Worm (Caenorhabditis elegans) whole organism, L4 larva: Measurements from ENCODE around the gene his-62.

Experiments used
- F26F4.8 ChIP-seq: fragments of 200-800 bp; sonication (Bioruptor generic); conservative IDR thresholded peaks from 2 replicates; pipeline ENCODE4 v1.3.6; 2022; ENCODE audit warnings: missing genetic modification characterization, missing compliant biosample characterization
- F37D6.2 ChIP-seq: sonication (generic microtip); optimal IDR thresholded peaks from 2 replicates; lab custom pipeline; 2016; ENCODE audit warnings: mild to moderate bottlenecking, missing genetic modification characterization, missing compliant biosample characterization
- F49E8.2 ChIP-seq: sonication (generic microtip); optimal IDR thresholded peaks from 2 replicates; lab custom pipeline; 2016; ENCODE audit warnings: missing compliant biosample characterization, mild to moderate bottlenecking, missing genetic modification characterization, borderline replicate concordance
- T20F7.1 ChIP-seq: fragments of 200-800 bp; sonication (Bioruptor generic); optimal IDR thresholded peaks from 2 replicates; lab custom pipeline; 2018; ENCODE audit warnings: mild to moderate bottlenecking, missing genetic modification characterization, missing compliant biosample characterization
- Y48G9A.11 ChIP-seq: fragments of 200-800 bp; sonication (Bioruptor generic); IDR thresholded peaks from 2 replicates; pipeline ENCODE4 v1.3.6; 2022; ENCODE audit warnings: missing genetic modification reagents, missing genetic modification characterization, missing compliant biosample characterization
- Y5F2A.4 ChIP-seq: fragments of 200-800 bp; sonication (Bioruptor generic); optimal IDR thresholded peaks from 2 replicates; lab custom pipeline; 2018; ENCODE audit warnings: mild to moderate bottlenecking, missing genetic modification characterization, missing compliant biosample characterization
- ZK337.2 ChIP-seq: fragments of 200-800 bp; sonication (Bioruptor generic); IDR thresholded peaks from 2 replicates; pipeline ENCODE4 v1.3.6; 2022; ENCODE audit warnings: missing genetic modification reagents, missing genetic modification characterization, missing compliant biosample characterization
- ceh-20 ChIP-seq: fragments of 200-800 bp; sonication (Bioruptor generic); IDR thresholded peaks from 2 replicates; pipeline ENCODE4 v1.3.6; 2022; ENCODE audit warnings: missing genetic modification reagents, missing genetic modification characterization, missing compliant biosample characterization
- ceh-44 ChIP-seq: fragments of 200-800 bp; sonication (Bioruptor generic); IDR thresholded peaks from 2 replicates; pipeline ENCODE4 v1.3.6; 2022; ENCODE audit warnings: missing genetic modification reagents, missing genetic modification characterization, missing compliant biosample characterization
- ceh-82 ChIP-seq: sonication (generic microtip); optimal IDR thresholded peaks from 2 replicates; lab custom pipeline; 2017; ENCODE audit warnings: missing biosample characterization, missing genetic modification characterization
- ces-1 ChIP-seq: fragments of 150-350 bp; sonication (generic microtip); optimal IDR thresholded peaks from 4 replicates; lab custom pipeline; 2014; ENCODE audit warnings: missing biosample characterization, missing genetic modification reagents, missing genetic modification characterization
- daf-19 ChIP-seq: fragments of 200-800 bp; sonication (Bioruptor generic); conservative IDR thresholded peaks from 2 replicates; pipeline ENCODE4 v1.3.6; 2022; ENCODE audit warnings: missing genetic modification characterization, missing compliant biosample characterization
- dmd-6 ChIP-seq: fragments of 200-800 bp; sonication (Bioruptor generic); IDR thresholded peaks from 2 replicates; pipeline ENCODE4 v1.3.6; 2022; ENCODE audit warnings: missing genetic modification reagents, missing genetic modification characterization, missing compliant biosample characterization
- hlh-11 ChIP-seq: fragments of 200-800 bp; sonication (Bioruptor generic); optimal IDR thresholded peaks from 2 replicates; lab custom pipeline; 2018; ENCODE audit warnings: mild to moderate bottlenecking, missing genetic modification characterization, missing compliant biosample characterization
- hlh-30 ChIP-seq: sonication (generic microtip); optimal IDR thresholded peaks from 2 replicates; lab custom pipeline; 2017; ENCODE audit warnings: antibody characterized with exemption, mild to moderate bottlenecking, missing genetic modification characterization, missing compliant biosample characterization; ENCODE audit not compliant: insufficient read depth
- lin-38 ChIP-seq: fragments of 200-800 bp; sonication (Bioruptor generic); IDR thresholded peaks from 2 replicates; pipeline ENCODE4 v1.3.6; 2022; ENCODE audit warnings: missing genetic modification reagents, missing genetic modification characterization, missing compliant biosample characterization
- lin-39 ChIP-seq: fragments of 150-350 bp; optimal IDR thresholded peaks from 2 replicates; lab custom pipeline; 2014; ENCODE audit warnings: missing biosample characterization, missing genetic modification reagents, missing genetic modification characterization
- madf-5 ChIP-seq, 2 experiments: fragments of 200-800 bp; sonication (Bioruptor generic); IDR thresholded peaks; 2 replicates each; pipeline ENCODE4 v1.3.6; 2022; ENCODE audit warnings: missing compliant biosample characterization in 2 of 2, missing genetic modification characterization in 2 of 2
- mes-2 ChIP-seq: sonication (generic microtip); optimal IDR thresholded peaks from 2 replicates; lab custom pipeline; 2016; ENCODE audit warnings: missing genotype, mild to moderate bottlenecking, missing genetic modification characterization, missing compliant biosample characterization; ENCODE audit not compliant: poor library complexity, severe bottlenecking
- nhr-237 ChIP-seq: sonication (generic microtip); optimal IDR thresholded peaks from 2 replicates; lab custom pipeline; 2017; ENCODE audit warnings: missing biosample characterization, missing genetic modification characterization
- nhr-28 ChIP-seq: fragments of 150-350 bp; optimal IDR thresholded peaks from 2 replicates; lab custom pipeline; 2014; ENCODE audit warnings: missing biosample characterization, missing genetic modification characterization
- nhr-42 ChIP-seq: fragments of 200-800 bp; sonication (Bioruptor generic); IDR thresholded peaks from 2 replicates; pipeline ENCODE4 v1.3.6; 2022; ENCODE audit warnings: missing genetic modification characterization, missing compliant biosample characterization
- nhr-76 ChIP-seq: fragments of 150-350 bp; optimal IDR thresholded peaks from 2 replicates; lab custom pipeline; 2014; ENCODE audit warnings: missing biosample characterization, missing genetic modification characterization
- pha-4 ChIP-seq, 2 experiments: fragments of 150-350 bp in 1 of 2; fragments of 200-800 bp in 1 of 2; sonication (Bioruptor generic) in 1 of 2; IDR thresholded peaks in 1 of 2; optimal IDR thresholded peaks in 1 of 2; 2 replicates each; pipeline versions ENCODE4 v1.3.6 to Lab custom; 2014 to 2022; ENCODE audit warnings: missing genetic modification characterization in 2 of 2, missing genetic modification reagents in 2 of 2, missing biosample characterization in 1 of 2, missing compliant biosample characterization in 1 of 2
- php-3 ChIP-seq: fragments of 200-800 bp; sonication (Bioruptor generic); IDR thresholded peaks from 2 replicates; pipeline ENCODE4 v1.3.6; 2022; ENCODE audit warnings: missing genetic modification reagents, missing genetic modification characterization, missing compliant biosample characterization
- pqm-1 ChIP-seq: sonication (generic microtip); optimal IDR thresholded peaks from 2 replicates; lab custom pipeline; 2017; ENCODE audit warnings: missing biosample characterization, missing genetic modification characterization
- snpc-1.2 ChIP-seq: fragments of 200-800 bp; sonication (Bioruptor generic); IDR thresholded peaks from 2 replicates; pipeline ENCODE4 v1.3.6; 2022; ENCODE audit warnings: missing genetic modification reagents, missing genetic modification characterization, missing compliant biosample characterization
- spr-1 ChIP-seq: sonication (generic microtip); optimal IDR thresholded peaks from 2 replicates; lab custom pipeline; 2016; ENCODE audit warnings: mild to moderate bottlenecking, missing genetic modification characterization, missing compliant biosample characterization
- tag-97 ChIP-seq: fragments of 200-800 bp; sonication (Bioruptor generic); IDR thresholded peaks from 2 replicates; pipeline ENCODE4 v1.3.6; 2022; ENCODE audit warnings: missing genetic modification characterization, missing compliant biosample characterization
- tra-1 ChIP-seq: fragments of 200-800 bp; sonication (Bioruptor generic); IDR thresholded peaks from 2 replicates; pipeline ENCODE4 v1.3.6; 2022; ENCODE audit warnings: missing genetic modification reagents, missing genetic modification characterization, missing compliant biosample characterization
- unc-130 ChIP-seq: sonication (generic microtip); optimal IDR thresholded peaks from 2 replicates; lab custom pipeline; 2016; ENCODE audit warnings: missing genetic modification reagents, missing genetic modification characterization, missing compliant biosample characterization
- unc-62 ChIP-seq, 3 experiments: fragments of 150-350 bp in 1 of 3; sonication (generic microtip); optimal IDR thresholded peaks in 2 of 3; peaks in 1 of 3; 1 replicate in 1 of 3; 2 replicates in 2 of 3; lab custom pipeline; 2014 to 2017; ENCODE audit warnings: missing biosample characterization in 3 of 3, missing genetic modification characterization in 3 of 3, missing genetic modification reagents in 3 of 3, missing genotype in 1 of 3
- vab-7 ChIP-seq: fragments of 200-800 bp; sonication (Bioruptor generic); IDR thresholded peaks from 2 replicates; pipeline ENCODE4 v1.3.6; 2022; ENCODE audit warnings: missing genetic modification reagents, missing genetic modification characterization, missing compliant biosample characterization
- ztf-11 ChIP-seq: fragments of 150-350 bp; optimal IDR thresholded peaks from 2 replicates; lab custom pipeline; 2014; ENCODE audit warnings: missing biosample characterization, missing genetic modification characterization

Gene his-62

ce11 chrIV:7469782-7470413 is 16.4 kb upstream of the his-62 start, which contains the start of gene F55G1.7 (continued):
- no peak for TF ChIP-seq ztf-11
- no peak for TF ChIP-seq vab-7
- no peak for TF ChIP-seq F49E8.2 (tag; lab: Kevin White, UChicago)
- no peak for TF ChIP-seq nhr-76 (tag; lab: Kevin White, UChicago)
- TF ChIP-seq ZK337.2 (GFP tag; lab: Robert Waterston, UW) = no peak
- TF ChIP-seq php-3 (GFP tag; lab: Robert Waterston, UW) = no peak
- no peak for TF ChIP-seq snpc-1.2 (GFP tag; lab: Robert Waterston, UW)
- peak; percentile 12 for TF ChIP-seq nhr-28 (tag; lab: Kevin White, UChicago)
- TF ChIP-seq nhr-42 (GFP tag; lab: Robert Waterston, UW) = no peak
- TF ChIP-seq ceh-20 (GFP tag; lab: Robert Waterston, UW) = no peak
- no peak for TF ChIP-seq tag-97
- no peak for TF ChIP-seq spr-1
- no peak for TF ChIP-seq madf-5 (GFP tag; IDR thresholded peaks at IDR 0.05; lab: Robert Waterston, UW)
- TF ChIP-seq pqm-1 (tag; lab: Kevin White, UChicago) = no peak
- no peak for TF ChIP-seq daf-19 (GFP tag; lab: Robert Waterston, UW)
- no peak for TF ChIP-seq mes-2 (tag; lab: Kevin White, UChicago)

ce11 chrIV:7473159-7473649 is 13.1 kb upstream of the his-62 start, which contains the start of the genes plk-3 and F55G1.6:
plk-3 (minus strand) TSS chrIV:7473209.
F55G1.6 (plus strand) TSS chrIV:7473517.
- no peak for TF ChIP-seq Y5F2A.4 (GFP tag; lab: Kevin White, UChicago)
- no peak for TF ChIP-seq pha-4 (GFP tag; IDR thresholded peaks at IDR 0.05; lab: Robert Waterston, UW)
- no peak for TF ChIP-seq pha-4 (tag; optimal IDR thresholded peaks at IDR 0.05; lab: Kevin White, UChicago)
- TF ChIP-seq ceh-20 (GFP tag; lab: Robert Waterston, UW) = no peak
- no peak for TF ChIP-seq tra-1 (GFP tag; lab: Robert Waterston, UW)
- TF ChIP-seq Y48G9A.11 (GFP tag; lab: Robert Waterston, UW) = no peak
- peak; percentile 11 for TF ChIP-seq unc-130
- TF ChIP-seq, all 104 proteins: peak for 1

ce11 chrIV:7474826-7475225 is 11.5 kb upstream of the his-62 start, which contains the start of gene slc-25A18.2:
slc-25A18.2 (plus strand) TSS chrIV:7475041.
- TF ChIP-seq unc-62 (GFP tag; optimal IDR thresholded peaks at IDR 0.05 in 1 of 2; lab: Kevin White, UChicago) = peak in 1 of 2 experiments; percentile 68
- no peak for TF ChIP-seq unc-62 (tag; optimal IDR thresholded peaks at IDR 0.05; lab: Kevin White, UChicago)
- no peak for TF ChIP-seq lin-38 (GFP tag; lab: Robert Waterston, UW)

ce11 chrIV:7477197-7477596 is 9.1 kb upstream of the his-62 start, which contains the start of gene pycr-4:
pycr-4 (minus strand) TSS chrIV:7477297.
- TF ChIP-seq ces-1 (GFP tag; lab: Kevin White, UChicago) (no peak), hlh-11 (tag; lab: Kevin White, UChicago) (no peak), lin-39 (tag; lab: Kevin White, UChicago) (no peak), nhr-237 (tag; lab: Kevin White, UChicago) (no peak), F37D6.2 (tag; lab: Kevin White, UChicago) (no peak), dmd-6 (GFP tag; lab: Robert Waterston, UW) (no peak), mes-2 (tag; lab: Kevin White, UChicago) (no peak)

ce11 chrIV:7477697-7478096 is 8.6 kb upstream of the his-62 start:
- peak; percentile 62 for TF ChIP-seq Y48G9A.11 (GFP tag; lab: Robert Waterston, UW)
- peak; percentile 66 for TF ChIP-seq lin-38 (GFP tag; lab: Robert Waterston, UW)
- TF ChIP-seq ceh-82 (tag; lab: Kevin White, UChicago) = no peak
- TF ChIP-seq F49E8.2 (tag; lab: Kevin White, UChicago) = peak; percentile 74
- TF ChIP-seq ceh-44 (GFP tag; lab: Robert Waterston, UW) = 0 out of 2 replicates have a peak, but pooled peaks have one; percentile 12
- TF ChIP-seq F26F4.8 = no peak
- no peak for TF ChIP-seq hlh-30 (tag; lab: Kevin White, UChicago)
- TF ChIP-seq unc-130 = peak; percentile 85
- TF ChIP-seq snpc-1.2 (GFP tag; lab: Robert Waterston, UW) = peak; percentile 76
- TF ChIP-seq T20F7.1 (GFP tag; lab: Kevin White, UChicago) = no peak
